Worm (Caenorhabditis elegans) whole organism, L3 larva: Measurements from ENCODE around the gene ZK938.1.

Experiments
- R02D3.7 ChIP-seq: fragments of 150-350 bp; optimal IDR thresholded peaks from 2 replicates; lab custom pipeline; 2014; ENCODE audit warnings: missing biosample characterization, missing genetic modification characterization
- ZK546.5 ChIP-seq: sonication (generic microtip); optimal IDR thresholded peaks from 2 replicates; lab custom pipeline; 2017; ENCODE audit warnings: missing biosample characterization, missing genetic modification characterization
- aly-2 ChIP-seq: fragments of 150-350 bp; optimal IDR thresholded peaks from 2 replicates; lab custom pipeline; 2014; ENCODE audit warnings: missing biosample characterization, missing genetic modification characterization
- ama-1 ChIP-seq: fragments of 150-350 bp; optimal IDR thresholded peaks from 2 replicates; lab custom pipeline; 2018
- ceh-28 ChIP-seq: fragments of 150-350 bp; optimal IDR thresholded peaks from 2 replicates; lab custom pipeline; 2014; ENCODE audit warnings: missing biosample characterization, missing genetic modification reagents, missing genetic modification characterization
- ceh-82 ChIP-seq: fragments of 150-350 bp; optimal IDR thresholded peaks from 2 replicates; lab custom pipeline; 2014; ENCODE audit warnings: missing biosample characterization, missing genetic modification characterization
- daf-12 ChIP-seq: fragments of 150-350 bp; optimal IDR thresholded peaks from 2 replicates; lab custom pipeline; 2014; ENCODE audit warnings: missing biosample characterization, missing genetic modification reagents, missing genetic modification characterization
- egl-5 ChIP-seq: fragments of 150-350 bp; optimal IDR thresholded peaks from 2 replicates; lab custom pipeline; 2017; ENCODE audit warnings: missing biosample characterization, missing genetic modification reagents, missing genetic modification characterization, inconsistent platforms
- elt-1 ChIP-seq: fragments of 150-350 bp; optimal IDR thresholded peaks from 2 replicates; lab custom pipeline; 2014; ENCODE audit warnings: missing biosample characterization, missing genetic modification characterization
- eor-1 ChIP-seq, 2 experiments: fragments of 150-350 bp; optimal IDR thresholded peaks; 2 replicates each; lab custom pipeline; 2014 to 2018; ENCODE audit warnings: missing biosample characterization in 2 of 2, missing genetic modification characterization in 2 of 2
- fkh-10 ChIP-seq: sonication (generic microtip); optimal IDR thresholded peaks from 2 replicates; lab custom pipeline; 2017; ENCODE audit warnings: missing biosample characterization, missing genetic modification reagents, missing genetic modification characterization
- fkh-2 ChIP-seq: fragments of 150-350 bp; optimal IDR thresholded peaks from 2 replicates; lab custom pipeline; 2014; ENCODE audit warnings: missing biosample characterization, missing genetic modification reagents, missing genetic modification characterization
- hmg-11 ChIP-seq: sonication (generic microtip); optimal IDR thresholded peaks from 2 replicates; lab custom pipeline; 2016; ENCODE audit warnings: missing genetic modification characterization, missing compliant biosample characterization
- lin-15B ChIP-seq: fragments of 150-350 bp; optimal IDR thresholded peaks from 2 replicates; lab custom pipeline; 2014; ENCODE audit warnings: missing biosample characterization, missing genetic modification characterization
- lin-39 ChIP-seq: fragments of 150-350 bp; optimal IDR thresholded peaks from 2 replicates; lab custom pipeline; 2018; ENCODE audit warnings: missing biosample characterization, missing genetic modification reagents, missing genetic modification characterization
- lsy-12 ChIP-seq: sonication (generic microtip); optimal IDR thresholded peaks from 2 replicates; lab custom pipeline; 2016; ENCODE audit warnings: mild to moderate bottlenecking, missing genetic modification characterization, missing compliant biosample characterization
- nfya-1 ChIP-seq: sonication (generic microtip); optimal IDR thresholded peaks from 2 replicates; lab custom pipeline; 2017; ENCODE audit warnings: missing genetic modification characterization, mild to moderate bottlenecking, missing compliant biosample characterization, antibody characterized with exemption, moderate library complexity; ENCODE audit not compliant: insufficient read depth
- nhr-12 ChIP-seq: fragments of 150-350 bp; optimal IDR thresholded peaks from 2 replicates; lab custom pipeline; 2014; ENCODE audit warnings: missing biosample characterization, missing genetic modification characterization
- nhr-237 ChIP-seq: fragments of 150-350 bp; optimal IDR thresholded peaks from 2 replicates; lab custom pipeline; 2014; ENCODE audit warnings: missing biosample characterization, missing genetic modification characterization
- nhr-25 ChIP-seq: sonication (generic microtip); optimal IDR thresholded peaks from 2 replicates; lab custom pipeline; 2017; ENCODE audit warnings: missing biosample characterization, missing genetic modification characterization
- nhr-43 ChIP-seq: sonication (generic microtip); optimal IDR thresholded peaks from 2 replicates; lab custom pipeline; 2016; ENCODE audit warnings: mild to moderate bottlenecking, missing genetic modification characterization, missing compliant biosample characterization; ENCODE audit not compliant: poor library complexity, severe bottlenecking
- nhr-67 ChIP-seq: fragments of 150-350 bp; optimal IDR thresholded peaks from 2 replicates; lab custom pipeline; 2014; ENCODE audit warnings: missing biosample characterization, missing genetic modification characterization
- nhr-76 ChIP-seq: fragments of 150-350 bp; sonication (generic microtip); optimal IDR thresholded peaks from 5 replicates; lab custom pipeline; 2014; ENCODE audit warnings: missing biosample characterization, missing genetic modification characterization
- nhr-77 ChIP-seq: fragments of 150-350 bp; optimal IDR thresholded peaks from 2 replicates; lab custom pipeline; 2014; ENCODE audit warnings: missing biosample characterization, missing genetic modification characterization
- pha-4 ChIP-seq: fragments of 150-350 bp; optimal IDR thresholded peaks from 2 replicates; lab custom pipeline; 2014; ENCODE audit warnings: missing biosample characterization, missing genetic modification reagents, missing genetic modification characterization
- sea-2 ChIP-seq: fragments of 150-350 bp; sonication (generic microtip); optimal IDR thresholded peaks from 4 replicates; lab custom pipeline; 2014; ENCODE audit warnings: missing biosample characterization, missing genetic modification reagents, missing genetic modification characterization
- skn-1 ChIP-seq: fragments of 150-350 bp; optimal IDR thresholded peaks from 2 replicates; lab custom pipeline; 2014; ENCODE audit warnings: missing biosample characterization, missing genetic modification characterization
- tbx-2 ChIP-seq: sonication (generic microtip); optimal IDR thresholded peaks from 2 replicates; lab custom pipeline; 2016; ENCODE audit warnings: mild to moderate bottlenecking, missing genetic modification characterization, missing compliant biosample characterization
- unc-62 ChIP-seq: fragments of 150-350 bp; sonication (generic microtip); optimal IDR thresholded peaks from 4 replicates; lab custom pipeline; 2014; ENCODE audit warnings: missing biosample characterization, missing genetic modification reagents, missing genetic modification characterization
- ztf-11 ChIP-seq: fragments of 150-350 bp; optimal IDR thresholded peaks from 2 replicates; lab custom pipeline; 2014; ENCODE audit warnings: missing biosample characterization, missing genetic modification characterization

Gene ZK938.1

ce11 chrII:9841985-9842505 lies 12.8 kb downstream of the ZK938.1 start, which contains the start of gene rnh-1.2:
Gene rnh-1.2, minus strand, starts transcription at chrII:9842035.
- no peak for TF ChIP-seq nhr-12 (tag; lab: Kevin White, UChicago)
- TF ChIP-seq aly-2 (tag; lab: Kevin White, UChicago) = no peak
- TF ChIP-seq lin-39 (tag; lab: Kevin White, UChicago) = no peak
- TF ChIP-seq fkh-10 (GFP tag; lab: Kevin White, UChicago) = no peak
- no peak for TF ChIP-seq nhr-237 (tag; lab: Kevin White, UChicago)
- no peak for TF ChIP-seq ceh-82 (tag; lab: Kevin White, UChicago)
- TF ChIP-seq ama-1 (lab: Kevin White, UChicago) = no peak
- TF ChIP-seq, all 47 proteins: peak for 0

DNA sequence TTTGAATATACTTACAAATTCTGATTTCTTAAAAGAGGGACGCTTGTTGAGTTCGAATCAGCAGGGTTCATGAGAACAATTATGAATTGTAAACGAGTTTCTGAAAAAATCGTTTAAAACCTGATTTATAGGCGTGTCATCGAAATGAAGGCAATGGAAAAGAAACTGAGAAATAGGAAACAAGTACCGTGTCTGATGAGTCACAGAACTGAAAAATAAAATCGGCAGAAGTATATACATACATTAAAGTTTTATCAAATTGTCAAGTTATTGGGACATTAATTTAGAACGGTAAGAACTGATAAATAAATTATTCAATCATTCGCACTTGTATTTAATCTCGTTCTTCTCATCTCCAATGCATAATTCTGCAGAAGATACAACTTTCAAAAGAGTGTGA lies 16.0 kb downstream of the ZK938.1 start, which contains the start of gene chil-9:
Gene chil-9, minus strand, starts transcription at position 101 of the 400 bp plus-strand sequence.
- TF ChIP-seq ztf-11 (tag; lab: Kevin White, UChicago) (no peak), lin-15B (no peak), lsy-12 (no peak)

ce11 chrII:9849497-9849896 lies 20.3 kb downstream of the ZK938.1 start, which contains the start of gene old-2:
Gene old-2, minus strand, starts transcription at chrII:9849597.
- no peak for TF ChIP-seq nhr-76
- no peak for TF ChIP-seq unc-62
- TF ChIP-seq ceh-28 = no peak
- TF ChIP-seq nhr-77 (tag; lab: Kevin White, UChicago) = no peak
- no peak for TF ChIP-seq elt-1
- no peak for TF ChIP-seq tbx-2
- TF ChIP-seq lin-39 (tag; lab: Kevin White, UChicago) = no peak
- TF ChIP-seq lsy-12 = no peak
- no peak for TF ChIP-seq eor-1 (tag; optimal IDR thresholded peaks at IDR 0.05; lab: Kevin White, UChicago)
- TF ChIP-seq nhr-67 (tag; lab: Kevin White, UChicago) = no peak
- TF ChIP-seq R02D3.7 (tag; lab: Kevin White, UChicago) = no peak
- TF ChIP-seq skn-1 = no peak

- no peak for TF ChIP-seq nhr-76
- no peak for TF ChIP-seq ceh-28
These were observed 21.7 kb downstream of the ZK938.1 start, which contains the start of gene ZK938.10 for ce11 chrII:9850945-9851344. Gene ZK938.10, minus strand, starts transcription at chrII:9851045.

DNA sequence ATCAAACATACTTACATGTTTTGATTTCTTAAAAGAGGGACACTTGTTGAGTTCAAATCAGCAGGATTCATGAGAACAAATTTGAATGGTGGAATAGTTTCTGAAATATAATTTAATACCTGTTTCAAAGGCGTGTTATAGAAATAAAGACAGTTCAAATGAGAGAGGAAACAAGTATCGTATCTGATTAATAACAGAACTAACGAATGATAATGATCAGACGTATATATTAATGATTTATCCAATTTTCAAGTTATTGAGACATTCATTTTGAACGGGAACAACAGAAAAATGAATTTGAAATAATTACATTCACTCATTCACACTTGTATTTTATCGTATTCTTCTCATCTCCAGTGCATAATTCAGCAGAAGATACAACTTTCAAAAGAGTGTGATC lies 26.4 kb downstream of the ZK938.1 start, which contains the start of gene chil-4:
Gene chil-4, minus strand, starts transcription at position 101 of the 400 bp plus-strand sequence.
- no peak for TF ChIP-seq pha-4 (tag; lab: Kevin White, UChicago)
- no peak for TF ChIP-seq hmg-11 (tag; lab: Kevin White, UChicago)
- TF ChIP-seq daf-12 (tag; lab: Kevin White, UChicago) = no peak

DNA sequence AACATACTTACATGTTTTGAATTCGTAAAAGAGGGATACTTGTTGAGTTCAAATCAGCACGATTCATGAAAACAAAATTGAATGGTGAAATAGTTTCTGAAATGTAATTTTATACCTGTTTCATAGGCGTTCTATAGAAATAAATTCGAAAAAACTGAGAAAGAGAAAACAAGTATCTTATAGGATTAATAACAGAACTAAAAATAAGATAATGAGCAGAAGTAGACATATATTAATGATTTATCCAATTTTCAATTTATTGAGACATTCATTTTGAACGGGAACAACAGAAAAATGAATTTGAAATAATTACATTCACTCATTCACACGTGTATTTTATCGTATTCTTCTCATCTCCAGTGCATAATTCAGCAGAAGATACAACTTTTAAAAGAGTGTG lies 28.6 kb downstream of the ZK938.1 start, which contains the start of gene chil-6:
Gene chil-6, minus strand, starts transcription at position 101 of the 400 bp plus-strand sequence.
- TF ChIP-seq nhr-12 (tag; lab: Kevin White, UChicago) (no peak), fkh-2 (tag; lab: Kevin White, UChicago) (no peak), egl-5 (tag; lab: Kevin White, UChicago) (no peak), nhr-25 (no peak), nfya-1 (tag; lab: Kevin White, UChicago) (no peak)

ce11 chrII:9859575-9859974 lies 30.4 kb downstream of the ZK938.1 start, which contains the start of gene chil-5:
Gene chil-5, minus strand, starts transcription at chrII:9859675.
- TF ChIP-seq ZK546.5 (tag; lab: Kevin White, UChicago) = no peak
- TF ChIP-seq ztf-11 (tag; lab: Kevin White, UChicago) = no peak
- no peak for TF ChIP-seq elt-1
- TF ChIP-seq ceh-28 = no peak
- TF ChIP-seq lin-39 (tag; lab: Kevin White, UChicago) = no peak
- TF ChIP-seq lsy-12 = no peak
- no peak for TF ChIP-seq nhr-43 (tag; lab: Kevin White, UChicago)
- no peak for TF ChIP-seq sea-2 (GFP tag; lab: Kevin White, UChicago)
- TF ChIP-seq lin-15B = no peak
- no peak for TF ChIP-seq fkh-2 (tag; lab: Kevin White, UChicago)
